Fruit fly (Drosophila melanogaster) whole organism, embryonic: ENCODE measurements around the gene Mgstl.

Source experiments
- Abd-B ChIP-seq: fragments of 200-800 bp; sonication (Bioruptor generic); optimal IDR thresholded peaks from 2 replicates; lab custom pipeline; 2018; ENCODE audit warnings: missing biosample characterization, mild to moderate bottlenecking, missing genetic modification characterization, moderate library complexity
- Antp ChIP-seq: fragments of 200-800 bp; sonication (Bioruptor generic); optimal IDR thresholded peaks from 3 replicates; lab custom pipeline; 2016; ENCODE audit warnings: missing biosample characterization, missing genetic modification characterization
- BEAF-32 ChIP-seq: fragments of 200-800 bp; sonication (Bioruptor generic); optimal IDR thresholded peaks from 3 replicates; lab custom pipeline; 2017; ENCODE audit warnings: missing biosample characterization, missing genetic modification characterization, mild to moderate bottlenecking, moderate library complexity, missing genetic modification reagents
- CG10147 ChIP-seq: fragments of 200-800 bp; sonication (Bioruptor generic); optimal IDR thresholded peaks from 2 replicates; lab custom pipeline; 2019; ENCODE audit warnings: missing biosample characterization, mild to moderate bottlenecking, missing genetic modification characterization, moderate library complexity
- CG12236 ChIP-seq: fragments of 200-800 bp; sonication (Bioruptor generic); optimal IDR thresholded peaks from 2 replicates; lab custom pipeline; 2016; ENCODE audit warnings: missing biosample characterization, missing genetic modification characterization
- CG13624 ChIP-seq: fragments of 200-800 bp; sonication (Bioruptor generic); optimal IDR thresholded peaks from 2 replicates; lab custom pipeline; 2016; ENCODE audit warnings: missing biosample characterization, missing genetic modification characterization
- CG14441 ChIP-seq: fragments of 200-800 bp; sonication (Bioruptor generic); IDR thresholded peaks from 2 replicates; pipeline ENCODE4 v1.3.6; 2022; ENCODE audit warnings: missing biosample characterization, missing genetic modification characterization
- CG14965 ChIP-seq: fragments of 200-800 bp; sonication (Bioruptor generic); optimal IDR thresholded peaks from 2 replicates; lab custom pipeline; 2016; ENCODE audit warnings: missing biosample characterization, missing genetic modification characterization, borderline replicate concordance
- CG15073 ChIP-seq: fragments of 200-800 bp; sonication (Bioruptor generic); optimal IDR thresholded peaks from 2 replicates; lab custom pipeline; 2016; ENCODE audit warnings: missing biosample characterization, missing genetic modification characterization
- CG15514 ChIP-seq: fragments of 200-800 bp; sonication (Bioruptor generic); optimal IDR thresholded peaks from 3 replicates; lab custom pipeline; 2017; ENCODE audit warnings: missing biosample characterization, missing genetic modification characterization, mild to moderate bottlenecking, moderate library complexity, missing genetic modification reagents
- CG18476 ChIP-seq: fragments of 200-800 bp; sonication (Bioruptor generic); optimal IDR thresholded peaks from 2 replicates; lab custom pipeline; 2016; ENCODE audit warnings: missing biosample characterization, mild to moderate bottlenecking, missing genetic modification characterization
- CG18599 ChIP-seq: fragments of 200-800 bp; sonication (Bioruptor generic); optimal IDR thresholded peaks from 3 replicates; lab custom pipeline; 2017; ENCODE audit warnings: missing biosample characterization, missing genetic modification characterization, mild to moderate bottlenecking, moderate library complexity, missing genetic modification reagents
- CG2202 ChIP-seq: fragments of 200-800 bp; sonication (Bioruptor generic); optimal IDR thresholded peaks from 2 replicates; lab custom pipeline; 2018; ENCODE audit warnings: missing biosample characterization, mild to moderate bottlenecking, missing genetic modification characterization
- CG2678 ChIP-seq: fragments of 200-800 bp; sonication (Bioruptor generic); optimal IDR thresholded peaks from 3 replicates; lab custom pipeline; 2019; ENCODE audit warnings: missing biosample characterization, mild to moderate bottlenecking, missing genetic modification characterization, moderate library complexity
- CG32772 ChIP-seq: fragments of 200-800 bp; sonication (Bioruptor generic); IDR thresholded peaks from 2 replicates; pipeline ENCODE4 v1.3.6; 2022; ENCODE audit warnings: missing biosample characterization, missing genetic modification characterization
- CG4360 ChIP-seq: fragments of 200-800 bp; sonication (Bioruptor generic); IDR thresholded peaks from 2 replicates; pipeline ENCODE4 v1.3.6; 2022; ENCODE audit warnings: missing biosample characterization, missing genetic modification characterization
- CG4404 ChIP-seq: fragments of 200-800 bp; sonication (Bioruptor generic); IDR thresholded peaks from 2 replicates; pipeline ENCODE4 v1.3.6; 2022; ENCODE audit warnings: missing biosample characterization, missing genetic modification characterization
- CG7357 ChIP-seq: fragments of 200-800 bp; sonication (Bioruptor generic); IDR thresholded peaks from 3 replicates; pipeline ENCODE4 v1.3.6; 2022; ENCODE audit warnings: missing biosample characterization, missing genetic modification characterization
- CG8924 ChIP-seq: fragments of 200-800 bp; optimal IDR thresholded peaks from 3 replicates; lab custom pipeline; 2019; ENCODE audit warnings: missing biosample characterization, mild to moderate bottlenecking, missing genetic modification characterization, moderate library complexity
- CG9727 ChIP-seq: fragments of 200-800 bp; sonication (Bioruptor generic); optimal IDR thresholded peaks from 3 replicates; lab custom pipeline; 2017; ENCODE audit warnings: missing biosample characterization, mild to moderate bottlenecking, missing genetic modification characterization
- Chrac-16 ChIP-seq: fragments of 200-800 bp; sonication (Bioruptor generic); optimal IDR thresholded peaks from 3 replicates; lab custom pipeline; 2016; ENCODE audit warnings: missing biosample characterization, missing genetic modification characterization
- E2f2 ChIP-seq: fragments of 200-800 bp; sonication (Bioruptor generic); IDR thresholded peaks from 2 replicates; pipeline ENCODE4 v1.3.6; 2022; ENCODE audit warnings: missing biosample characterization, missing genetic modification characterization
- Gsc ChIP-seq: fragments of 200-800 bp; sonication (Bioruptor generic); IDR thresholded peaks from 2 replicates; pipeline ENCODE4 v1.3.6; 2022; ENCODE audit warnings: missing biosample characterization, missing genetic modification characterization
- Hey ChIP-seq: fragments of 200-800 bp; sonication (Bioruptor generic); optimal IDR thresholded peaks from 3 replicates; lab custom pipeline; 2018; ENCODE audit warnings: missing biosample characterization, mild to moderate bottlenecking, missing genetic modification characterization
- HmgD ChIP-seq: fragments of 200-800 bp; sonication (Bioruptor generic); optimal IDR thresholded peaks from 3 replicates; lab custom pipeline; 2016; ENCODE audit warnings: missing biosample characterization, missing genetic modification characterization
- HmgZ ChIP-seq: fragments of 200-800 bp; sonication (Bioruptor generic); optimal IDR thresholded peaks from 2 replicates; lab custom pipeline; 2018; ENCODE audit warnings: missing biosample characterization, mild to moderate bottlenecking, missing genetic modification characterization
- Hsf ChIP-seq: fragments of 200-800 bp; sonication (Bioruptor generic); optimal IDR thresholded peaks from 3 replicates; lab custom pipeline; 2016; ENCODE audit warnings: missing biosample characterization, missing genetic modification characterization
- Lim3 ChIP-seq: fragments of 200-800 bp; sonication (Bioruptor generic); IDR thresholded peaks from 2 replicates; pipeline ENCODE4 v1.3.6; 2022; ENCODE audit warnings: missing biosample characterization, missing genetic modification characterization
- NC2β ChIP-seq: fragments of 200-800 bp; sonication (Bioruptor generic); optimal IDR thresholded peaks from 2 replicates; lab custom pipeline; 2016; ENCODE audit warnings: missing biosample characterization, missing genetic modification characterization
- Opbp ChIP-seq: fragments of 200-800 bp; sonication (Bioruptor generic); IDR thresholded peaks from 3 replicates; pipeline ENCODE4 v1.3.6; 2022; ENCODE audit warnings: missing biosample characterization, missing genetic modification characterization; ENCODE audit not compliant: partially characterized antibody
- Rx ChIP-seq: fragments of 200-800 bp; sonication (Bioruptor generic); IDR thresholded peaks from 2 replicates; pipeline ENCODE4 v1.3.6; 2022; ENCODE audit warnings: missing biosample characterization, missing genetic modification characterization
- Six4 ChIP-seq: fragments of 200-800 bp; sonication (Bioruptor generic); optimal IDR thresholded peaks from 2 replicates; lab custom pipeline; 2016; ENCODE audit warnings: missing biosample characterization, missing genetic modification characterization
- Xrp1 ChIP-seq: fragments of 200-800 bp; sonication (Bioruptor generic); IDR thresholded peaks from 2 replicates; pipeline ENCODE4 v1.3.6; 2022; ENCODE audit warnings: missing biosample characterization, missing genetic modification characterization
- ato ChIP-seq: fragments of 200-800 bp; sonication (Bioruptor generic); IDR thresholded peaks from 2 replicates; pipeline ENCODE4 v1.3.6; 2022; ENCODE audit warnings: missing biosample characterization, missing genetic modification characterization; ENCODE audit not compliant: partially characterized antibody
- bigmax ChIP-seq: fragments of 200-800 bp; sonication (Bioruptor generic); optimal IDR thresholded peaks from 2 replicates; lab custom pipeline; 2018; ENCODE audit warnings: missing biosample characterization, mild to moderate bottlenecking, missing genetic modification characterization
- ci ChIP-seq: fragments of 200-800 bp; sonication (Bioruptor generic); IDR thresholded peaks from 3 replicates; pipeline ENCODE4 v1.3.6; 2022; ENCODE audit warnings: missing biosample characterization, missing genetic modification characterization
- croc ChIP-seq: fragments of 200-800 bp; sonication (Bioruptor generic); conservative IDR thresholded peaks from 3 replicates; pipeline ENCODE4 v1.3.6; 2022; ENCODE audit warnings: missing biosample characterization, missing genetic modification characterization
- exex ChIP-seq: fragments of 200-800 bp; sonication (Bioruptor generic); optimal IDR thresholded peaks from 4 replicates; lab custom pipeline; 2018; ENCODE audit warnings: missing biosample characterization, mild to moderate bottlenecking, missing genetic modification characterization, moderate library complexity
- gce ChIP-seq: fragments of 200-800 bp; sonication (Bioruptor generic); IDR thresholded peaks from 3 replicates; pipeline ENCODE4 v1.3.6; 2022; ENCODE audit warnings: missing biosample characterization, missing genetic modification characterization
- gem ChIP-seq: fragments of 200-800 bp; sonication (Bioruptor generic); optimal IDR thresholded peaks from 2 replicates; lab custom pipeline; 2019; ENCODE audit warnings: missing biosample characterization, mild to moderate bottlenecking, missing genetic modification characterization, moderate library complexity
- jumu ChIP-seq: fragments of 200-800 bp; sonication (Bioruptor generic); optimal IDR thresholded peaks from 3 replicates; lab custom pipeline; 2016; ENCODE audit warnings: missing biosample characterization, missing genetic modification characterization
- kni ChIP-seq: fragments of 200-800 bp; sonication (Bioruptor generic); optimal IDR thresholded peaks from 3 replicates; lab custom pipeline; 2017; ENCODE audit warnings: mild to moderate bottlenecking, missing biosample characterization, missing genetic modification reagents, missing genetic modification characterization
- p53 ChIP-seq: fragments of 200-800 bp; sonication (Bioruptor generic); optimal IDR thresholded peaks from 2 replicates; lab custom pipeline; 2016; ENCODE audit warnings: missing biosample characterization, missing genetic modification characterization
- pho ChIP-seq: fragments of 200-800 bp; sonication (Bioruptor generic); optimal IDR thresholded peaks from 2 replicates; lab custom pipeline; 2016; ENCODE audit warnings: missing biosample characterization, missing genetic modification characterization
- phol ChIP-seq: fragments of 200-800 bp; sonication (Bioruptor generic); optimal IDR thresholded peaks from 3 replicates; lab custom pipeline; 2018; ENCODE audit warnings: missing biosample characterization, mild to moderate bottlenecking, missing genetic modification characterization, moderate library complexity
- repo ChIP-seq: fragments of 200-800 bp; sonication (Bioruptor generic); optimal IDR thresholded peaks from 2 replicates; lab custom pipeline; 2016; ENCODE audit warnings: missing biosample characterization, missing genetic modification characterization
- rib ChIP-seq: fragments of 200-800 bp; sonication (Bioruptor generic); IDR thresholded peaks from 2 replicates; pipeline ENCODE4 v1.3.6; 2022; ENCODE audit warnings: missing biosample characterization, missing genetic modification characterization
- scrt ChIP-seq: fragments of 200-800 bp; sonication (Bioruptor generic); optimal IDR thresholded peaks from 2 replicates; lab custom pipeline; 2018; ENCODE audit warnings: missing biosample characterization, mild to moderate bottlenecking, missing genetic modification characterization, moderate library complexity
- ssp ChIP-seq: fragments of 200-800 bp; sonication (Bioruptor generic); IDR thresholded peaks from 2 replicates; pipeline ENCODE4 v1.3.6; 2022; ENCODE audit warnings: missing biosample characterization, missing genetic modification characterization
- wor ChIP-seq: fragments of 200-800 bp; sonication (Bioruptor generic); IDR thresholded peaks from 2 replicates; pipeline ENCODE4 v1.3.6; 2022; ENCODE audit warnings: missing biosample characterization, missing genetic modification characterization

Gene Mgstl

dm6 chrX:21027929-21028575, 13.9 kb upstream of the Mgstl start, which contains the start of gene CG1532 (continued):
- peak; percentile 20 for TF ChIP-seq Six4 (GFP tag; lab: Kevin White, UChicago)
- TF ChIP-seq CG14965 (GFP tag; lab: Kevin White, UChicago) = no peak
- TF ChIP-seq CG2202 (tag; lab: Kevin White, UChicago) = no peak
- TF ChIP-seq CG18476 (GFP tag; lab: Kevin White, UChicago) = peak; percentile 3
- TF ChIP-seq BEAF-32 (GFP tag; lab: Kevin White, UChicago) = peak; percentile 72
- no peak for TF ChIP-seq croc (GFP tag; lab: Robert Waterston, UW)
- TF ChIP-seq Opbp = peak; percentile 57; the same call in 2 of the 3 replicates
- TF ChIP-seq gce (GFP tag; lab: Robert Waterston, UW) = no peak
- no peak for TF ChIP-seq Xrp1
- no peak for TF ChIP-seq CG13624 (GFP tag; lab: Kevin White, UChicago)
- no peak for TF ChIP-seq ssp
- TF ChIP-seq CG15073 (GFP tag; lab: Kevin White, UChicago) = no peak
- no peak for TF ChIP-seq Gsc (GFP tag; lab: Robert Waterston, UW)
- TF ChIP-seq CG32772 (GFP tag; lab: Robert Waterston, UW) = no peak
- TF ChIP-seq rib = no peak
- TF ChIP-seq CG12236 (GFP tag; lab: Kevin White, UChicago) = no peak
- no peak for TF ChIP-seq CG4360 (GFP tag; lab: Robert Waterston, UW)
- no peak for TF ChIP-seq CG7357 (GFP tag; lab: Robert Waterston, UW)
- no peak for TF ChIP-seq CG2678 (tag; lab: Kevin White, UChicago)
- TF ChIP-seq bigmax (GFP tag; lab: Kevin White, UChicago) = no peak
- peak; percentile 69 for TF ChIP-seq exex (tag; lab: Kevin White, UChicago)
- TF ChIP-seq p53 = no peak
- no peak for TF ChIP-seq Chrac-16 (GFP tag; lab: Kevin White, UChicago)
- no peak for TF ChIP-seq repo (GFP tag; lab: Kevin White, UChicago)
- TF ChIP-seq NC2β (GFP tag; lab: Kevin White, UChicago) = no peak
- no peak for TF ChIP-seq ci (GFP tag; lab: Robert Waterston, UW)
- no peak for TF ChIP-seq pho (GFP tag; lab: Kevin White, UChicago)
- no peak for TF ChIP-seq Abd-B (GFP tag; lab: Kevin White, UChicago)
- peak; percentile 4 for TF ChIP-seq jumu (GFP tag; lab: Kevin White, UChicago)
- peak; percentile 48 for TF ChIP-seq CG15514 (GFP tag; lab: Kevin White, UChicago)
- TF ChIP-seq Hsf (GFP tag; lab: Kevin White, UChicago) = no peak
- no peak for TF ChIP-seq Lim3 (GFP tag; lab: Robert Waterston, UW)
- peak; percentile 4 for TF ChIP-seq phol (tag; lab: Kevin White, UChicago)
- TF ChIP-seq Hey (tag; lab: Kevin White, UChicago) = no peak
- TF ChIP-seq HmgD (GFP tag; lab: Kevin White, UChicago) = no peak
- TF ChIP-seq CG10147 (GFP tag; lab: Kevin White, UChicago) = no peak
- no peak for TF ChIP-seq CG8924 (tag; lab: Kevin White, UChicago)
- peak; percentile 67 for TF ChIP-seq scrt (GFP tag; lab: Kevin White, UChicago)
- TF ChIP-seq CG18599 (GFP tag; lab: Kevin White, UChicago) = no peak
- no peak for TF ChIP-seq Rx
- no peak; the same call in 1 of the 2 replicates for TF ChIP-seq ato (GFP tag; lab: Robert Waterston, UW)
- TF ChIP-seq gem (tag; lab: Kevin White, UChicago) = no peak
- no peak for TF ChIP-seq CG14441
- no peak for TF ChIP-seq CG9727 (GFP tag; lab: Kevin White, UChicago)
- TF ChIP-seq HmgZ (tag; lab: Kevin White, UChicago) = peak; percentile 51
- TF ChIP-seq kni (GFP tag; lab: Kevin White, UChicago) = no peak
- TF ChIP-seq Antp (GFP tag; lab: Kevin White, UChicago) = no peak
- no peak for TF ChIP-seq wor (GFP tag; lab: Robert Waterston, UW)
- peak; percentile 62 for TF ChIP-seq E2f2 (GFP tag; lab: Robert Waterston, UW)
- TF ChIP-seq CG4404 = no peak
